Fruit fly (Drosophila melanogaster) whole organism, prepupa: Measurements from ENCODE around the gene CG6163.
A peak's percentile ranks its signal among the peaks of the same experiment; 100 is the strongest.

Source experiments
- Blimp-1 ChIP-seq: fragments of 200-800 bp; sonication (Bioruptor generic); optimal IDR thresholded peaks from 3 replicates; lab custom pipeline; 2017; ENCODE audit warnings: missing biosample characterization, missing genetic modification characterization, mild to moderate bottlenecking, moderate library complexity, missing genetic modification reagents
- CG10669 ChIP-seq: fragments of 200-800 bp; sonication (Bioruptor generic); optimal IDR thresholded peaks from 3 replicates; lab custom pipeline; 2018; ENCODE audit warnings: missing biosample characterization, mild to moderate bottlenecking, missing genetic modification characterization, moderate library complexity
- CG11294 ChIP-seq: fragments of 200-800 bp; sonication (Bioruptor generic); IDR thresholded peaks from 2 replicates; pipeline ENCODE4 v1.3.6; 2022; ENCODE audit warnings: missing biosample characterization, missing genetic modification characterization
- CG11902 ChIP-seq: fragments of 200-800 bp; sonication (Bioruptor generic); optimal IDR thresholded peaks from 3 replicates; lab custom pipeline; 2016; ENCODE audit warnings: missing biosample characterization, missing genetic modification characterization
- CG1621 ChIP-seq: fragments of 200-800 bp; sonication (Bioruptor generic); optimal IDR thresholded peaks from 3 replicates; lab custom pipeline; 2018; ENCODE audit warnings: missing biosample characterization, mild to moderate bottlenecking, missing genetic modification characterization
- CG16779 ChIP-seq: fragments of 200-800 bp; sonication (Bioruptor generic); optimal IDR thresholded peaks from 3 replicates; lab custom pipeline; 2017; ENCODE audit warnings: missing biosample characterization, mild to moderate bottlenecking, missing genetic modification characterization
- CG3032 ChIP-seq: fragments of 200-800 bp; optimal IDR thresholded peaks from 2 replicates; lab custom pipeline; 2019; ENCODE audit warnings: missing biosample characterization, mild to moderate bottlenecking, missing genetic modification characterization, moderate library complexity
- CG32006 ChIP-seq: fragments of 200-800 bp; sonication (Bioruptor generic); optimal IDR thresholded peaks from 3 replicates; lab custom pipeline; 2017; ENCODE audit warnings: missing biosample characterization, mild to moderate bottlenecking, missing genetic modification characterization
- CG34406 ChIP-seq: fragments of 200-800 bp; sonication (Bioruptor generic); optimal IDR thresholded peaks from 3 replicates; lab custom pipeline; 2016; ENCODE audit warnings: missing biosample characterization, missing genetic modification characterization
- CG3919 ChIP-seq: fragments of 200-800 bp; sonication (Bioruptor generic); optimal IDR thresholded peaks from 3 replicates; lab custom pipeline; 2016; ENCODE audit warnings: missing biosample characterization, missing genetic modification characterization
- CG6163 ChIP-seq: fragments of 200-800 bp; sonication (Bioruptor generic); IDR thresholded peaks from 3 replicates; pipeline ENCODE4 v1.3.6; 2022; ENCODE audit warnings: missing biosample characterization, missing genetic modification characterization
- CG6276 ChIP-seq: fragments of 200-800 bp; sonication (Bioruptor generic); optimal IDR thresholded peaks from 2 replicates; lab custom pipeline; 2017; ENCODE audit warnings: missing biosample characterization, mild to moderate bottlenecking, missing genetic modification characterization
- CG6792 ChIP-seq: fragments of 200-800 bp; sonication (Bioruptor generic); optimal IDR thresholded peaks from 3 replicates; lab custom pipeline; 2016; ENCODE audit warnings: missing biosample characterization, missing genetic modification characterization
- CG6808 ChIP-seq: fragments of 200-800 bp; sonication (Bioruptor generic); optimal IDR thresholded peaks from 3 replicates; lab custom pipeline; 2017; ENCODE audit warnings: missing biosample characterization, missing genetic modification characterization, mild to moderate bottlenecking, moderate library complexity, missing genetic modification reagents
- CG6854 ChIP-seq: fragments of 200-800 bp; sonication (Bioruptor generic); optimal IDR thresholded peaks from 2 replicates; lab custom pipeline; 2017; ENCODE audit warnings: missing biosample characterization, mild to moderate bottlenecking, missing genetic modification characterization
- CG7368 ChIP-seq: fragments of 200-800 bp; sonication (Bioruptor generic); optimal IDR thresholded peaks from 3 replicates; lab custom pipeline; 2016; ENCODE audit warnings: missing biosample characterization, missing genetic modification characterization
- CG8119 ChIP-seq: fragments of 200-800 bp; sonication (Bioruptor generic); IDR thresholded peaks from 3 replicates; pipeline ENCODE4 v1.3.6; 2022; ENCODE audit warnings: missing biosample characterization, missing genetic modification characterization
- CG8319 ChIP-seq: fragments of 200-800 bp; sonication (Bioruptor generic); optimal IDR thresholded peaks from 3 replicates; lab custom pipeline; 2016; ENCODE audit warnings: missing biosample characterization, missing genetic modification characterization
- CG9139 ChIP-seq: fragments of 200-800 bp; sonication (Bioruptor generic); optimal IDR thresholded peaks from 3 replicates; lab custom pipeline; 2017; ENCODE audit warnings: missing biosample characterization, mild to moderate bottlenecking, missing genetic modification characterization
- Eip78C ChIP-seq: fragments of 200-800 bp; sonication (Bioruptor generic); peaks from one replicate; lab custom pipeline; 2016; ENCODE audit warnings: missing biosample characterization, missing genetic modification characterization
- Eip93F ChIP-seq: fragments of 200-800 bp; sonication (Bioruptor generic); optimal IDR thresholded peaks from 2 replicates; lab custom pipeline; 2016; ENCODE audit warnings: missing biosample characterization, mild to moderate bottlenecking, missing genetic modification characterization
- Ets21C ChIP-seq: fragments of 200-800 bp; sonication (Bioruptor generic); optimal IDR thresholded peaks from 3 replicates; lab custom pipeline; 2016; ENCODE audit warnings: missing biosample characterization, missing genetic modification characterization
- Ets96B ChIP-seq: fragments of 200-800 bp; optimal IDR thresholded peaks from 2 replicates; lab custom pipeline; 2019; ENCODE audit warnings: missing biosample characterization, mild to moderate bottlenecking, missing genetic modification characterization, moderate library complexity
- Gug ChIP-seq: fragments of 200-800 bp; sonication (Bioruptor generic); IDR thresholded peaks from 2 replicates; pipeline ENCODE4 v1.3.6; 2022; ENCODE audit warnings: missing biosample characterization, missing genetic modification characterization
- Hr38 ChIP-seq: sonication (Bioruptor generic); optimal IDR thresholded peaks from 2 replicates; lab custom pipeline; 2016; ENCODE audit warnings: missing biosample characterization, missing genetic modification characterization
- Hr4 ChIP-seq: fragments of 200-800 bp; sonication (Bioruptor generic); optimal IDR thresholded peaks from 3 replicates; lab custom pipeline; 2016; ENCODE audit warnings: missing biosample characterization, missing genetic modification characterization
- Lpt ChIP-seq: fragments of 200-800 bp; sonication (Bioruptor generic); optimal IDR thresholded peaks from 3 replicates; lab custom pipeline; 2016; ENCODE audit warnings: missing biosample characterization, missing genetic modification characterization
- Met ChIP-seq: fragments of 200-800 bp; sonication (Bioruptor generic); optimal IDR thresholded peaks from 3 replicates; lab custom pipeline; 2016; ENCODE audit warnings: missing biosample characterization, missing genetic modification characterization
- OdsH ChIP-seq: fragments of 200-800 bp; sonication (Bioruptor generic); optimal IDR thresholded peaks from 3 replicates; lab custom pipeline; 2016; ENCODE audit warnings: missing biosample characterization, missing genetic modification characterization
- Smox ChIP-seq: fragments of 200-800 bp; sonication (Bioruptor generic); optimal IDR thresholded peaks from 3 replicates; lab custom pipeline; 2016; ENCODE audit warnings: missing biosample characterization, missing genetic modification characterization
- Sox102F ChIP-seq: fragments of 200-800 bp; sonication (Bioruptor generic); optimal IDR thresholded peaks from 2 replicates; lab custom pipeline; 2016; ENCODE audit warnings: missing biosample characterization, mild to moderate bottlenecking, missing genetic modification characterization
- Sox14 ChIP-seq: fragments of 200-800 bp; sonication (Bioruptor generic); optimal IDR thresholded peaks from 3 replicates; lab custom pipeline; 2016; ENCODE audit warnings: missing biosample characterization, missing genetic modification characterization
- Sox15 ChIP-seq: fragments of 200-800 bp; sonication (Bioruptor generic); optimal IDR thresholded peaks from 3 replicates; lab custom pipeline; 2016; ENCODE audit warnings: missing biosample characterization, missing genetic modification characterization
- achi ChIP-seq: fragments of 200-800 bp; sonication (Bioruptor generic); optimal IDR thresholded peaks from 3 replicates; lab custom pipeline; 2016; ENCODE audit warnings: missing biosample characterization, missing genetic modification characterization
- dac ChIP-seq: fragments of 200-800 bp; sonication (Bioruptor generic); optimal IDR thresholded peaks from 2 replicates; lab custom pipeline; 2017; ENCODE audit warnings: missing biosample characterization, mild to moderate bottlenecking, missing genetic modification characterization
- dsx ChIP-seq: fragments of 200-800 bp; optimal IDR thresholded peaks from 3 replicates; lab custom pipeline; 2019; ENCODE audit warnings: missing biosample characterization, mild to moderate bottlenecking, missing genetic modification characterization, moderate library complexity; ENCODE audit not compliant: poor library complexity, severe bottlenecking
- eg ChIP-seq: fragments of 200-800 bp; sonication (Bioruptor generic); IDR thresholded peaks from 3 replicates; pipeline ENCODE4 v1.3.6; 2022; ENCODE audit warnings: missing biosample characterization, missing genetic modification characterization
- esn ChIP-seq: fragments of 200-800 bp; sonication (Bioruptor generic); optimal IDR thresholded peaks from 2 replicates; lab custom pipeline; 2016; ENCODE audit warnings: missing biosample characterization, mild to moderate bottlenecking, missing genetic modification characterization, moderate library complexity
- fd59A ChIP-seq: fragments of 200-800 bp; sonication (Bioruptor generic); optimal IDR thresholded peaks from 2 replicates; lab custom pipeline; 2017; ENCODE audit warnings: missing biosample characterization, mild to moderate bottlenecking, missing genetic modification characterization, missing genetic modification reagents
- lz ChIP-seq: fragments of 200-800 bp; sonication (Bioruptor generic); optimal IDR thresholded peaks from 3 replicates; lab custom pipeline; 2016; ENCODE audit warnings: missing biosample characterization, missing genetic modification characterization
- net ChIP-seq: fragments of 200-800 bp; sonication (Bioruptor generic); optimal IDR thresholded peaks from 3 replicates; lab custom pipeline; 2016; ENCODE audit warnings: missing biosample characterization, missing genetic modification characterization
- pdm3 ChIP-seq: fragments of 200-800 bp; sonication (Bioruptor generic); optimal IDR thresholded peaks from 3 replicates; lab custom pipeline; 2016; ENCODE audit warnings: missing biosample characterization, missing genetic modification characterization
- salr ChIP-seq, 2 experiments: fragments of 200-800 bp; sonication (Bioruptor generic); optimal IDR thresholded peaks; 3 replicates each; lab custom pipeline; 2016 to 2018; ENCODE audit warnings: missing biosample characterization in 2 of 2, missing genetic modification characterization in 2 of 2, mild to moderate bottlenecking in 1 of 2
- ss ChIP-seq, 2 experiments: fragments of 200-800 bp; sonication (Bioruptor generic); optimal IDR thresholded peaks; 2 replicates in 1 of 2; 3 replicates in 1 of 2; lab custom pipeline; 2017 to 2018; ENCODE audit warnings: mild to moderate bottlenecking in 2 of 2, missing biosample characterization in 2 of 2, missing genetic modification characterization in 2 of 2, moderate library complexity in 1 of 2
- svp ChIP-seq: fragments of 200-800 bp; sonication (Bioruptor generic); peaks from one replicate; lab custom pipeline; 2016; ENCODE audit warnings: missing biosample characterization, missing genetic modification characterization
- topi ChIP-seq: fragments of 200-800 bp; sonication (Bioruptor generic); optimal IDR thresholded peaks from 3 replicates; lab custom pipeline; 2016; ENCODE audit warnings: missing biosample characterization, missing genetic modification characterization
- vri ChIP-seq: fragments of 200-800 bp; sonication (Bioruptor generic); optimal IDR thresholded peaks from 3 replicates; lab custom pipeline; 2016; ENCODE audit warnings: missing biosample characterization, mild to moderate bottlenecking, missing genetic modification characterization

CG6163 gene

DNA sequence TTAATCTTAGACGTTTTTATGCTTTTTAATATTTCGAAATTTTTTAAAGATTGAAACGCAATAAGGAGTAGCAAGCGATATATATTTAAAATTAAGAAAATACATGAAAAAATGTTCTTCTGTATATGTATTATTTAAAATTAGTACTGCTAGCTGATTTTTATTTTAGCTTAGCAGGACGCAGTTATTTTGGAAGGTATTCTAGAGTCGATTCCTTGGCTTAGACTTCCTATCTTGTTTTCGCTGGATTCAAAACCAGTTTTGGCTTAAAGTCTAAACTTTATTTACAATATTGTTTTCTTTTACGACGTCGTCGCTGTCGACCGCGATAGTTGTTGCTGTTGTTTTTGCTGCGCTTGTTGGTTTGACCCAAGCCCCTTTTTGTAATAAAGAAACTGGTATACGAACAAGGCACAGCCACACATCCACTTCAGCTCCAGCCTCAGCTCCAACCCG is 35.6 kb downstream of the CG6163 start (continued):
- TF ChIP-seq Sox15 (GFP tag; lab: Kevin White, UChicago) (peak; percentile 55), vri (GFP tag; lab: Kevin White, UChicago) (peak; percentile 39), svp (peak; percentile 81), CG7368 (peak; percentile 13), CG11294 (GFP tag; lab: Robert Waterston, UW) (peak; percentile 20; the same call in 1 of the 2 replicates), esn (GFP tag; lab: Kevin White, UChicago) (peak; percentile 84), CG6792 (GFP tag; lab: Kevin White, UChicago) (peak; percentile 78), ss (GFP tag; optimal IDR thresholded peaks at IDR 0.05; lab: Kevin White, UChicago) (peak; percentile 80 to 86)

DNA sequence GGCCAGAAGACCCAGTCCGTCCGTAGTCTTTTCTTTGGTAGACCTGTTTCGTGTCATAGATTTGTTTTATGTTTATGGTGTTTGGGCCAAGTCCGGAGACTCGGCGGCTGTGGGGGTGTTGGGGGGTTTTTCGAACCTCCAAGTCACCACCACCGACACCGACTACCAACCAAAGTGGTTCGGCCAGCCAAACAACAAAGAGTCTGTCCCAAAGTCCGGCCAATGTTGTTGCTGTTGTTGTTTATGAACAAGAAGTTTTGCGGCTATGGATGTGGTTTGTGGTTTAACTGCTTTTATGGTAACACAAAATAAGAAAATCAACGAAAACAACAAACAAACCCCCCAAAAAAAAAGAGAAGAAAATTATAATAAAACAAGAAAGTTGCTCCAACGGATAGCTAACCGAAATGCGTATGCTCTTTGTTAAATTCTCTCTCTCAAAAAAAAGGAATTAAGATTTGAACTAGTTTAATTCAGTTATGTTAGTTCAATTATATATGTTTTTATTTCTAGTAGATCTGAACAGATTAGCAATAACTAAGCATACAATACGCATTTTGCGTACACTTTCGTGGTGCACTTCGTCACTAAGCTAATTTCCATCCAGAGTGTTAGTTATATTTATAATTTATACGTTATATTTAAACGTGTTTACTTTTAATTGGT is 36.5 kb downstream of the CG6163 start:
- no peak for TF ChIP-seq CG11294 (GFP tag; lab: Robert Waterston, UW)
- peak; percentile 81 for TF ChIP-seq CG32006 (GFP tag; lab: Kevin White, UChicago)
- no peak for TF ChIP-seq Hr38 (GFP tag; lab: Kevin White, UChicago)
- TF ChIP-seq Eip93F (GFP tag; lab: Kevin White, UChicago), result no peak
- TF ChIP-seq CG3032, result peak; percentile 59
- TF ChIP-seq CG7368, result peak; percentile 39
- TF ChIP-seq dac, result no peak
- peak; percentile 88 for TF ChIP-seq svp
- peak; percentile 51 for TF ChIP-seq net (GFP tag; lab: Kevin White, UChicago)
- peak; percentile 48 for TF ChIP-seq CG10669
- peak; percentile 14 for TF ChIP-seq Sox15 (GFP tag; lab: Kevin White, UChicago)
- peak; percentile 74 for TF ChIP-seq CG3919 (GFP tag; lab: Kevin White, UChicago)
- TF ChIP-seq CG9139 (GFP tag; lab: Kevin White, UChicago), result peak; percentile 57
- peak; percentile 41 for TF ChIP-seq CG11902 (GFP tag; lab: Kevin White, UChicago)
- TF ChIP-seq ss (GFP tag; optimal IDR thresholded peaks at IDR 0.05; lab: Kevin White, UChicago), result peak; percentile 51 to 75
- peak; percentile 77 for TF ChIP-seq topi (GFP tag; lab: Kevin White, UChicago)
- TF ChIP-seq vri (GFP tag; lab: Kevin White, UChicago), result no peak
- TF ChIP-seq CG16779 (tag; lab: Kevin White, UChicago), result peak; percentile 47
- peak; percentile 92 for TF ChIP-seq Eip78C (GFP tag; lab: Kevin White, UChicago)
- TF ChIP-seq CG6792 (GFP tag; lab: Kevin White, UChicago), result peak; percentile 43
- TF ChIP-seq esn (GFP tag; lab: Kevin White, UChicago), result peak; percentile 75
- TF ChIP-seq lz, result peak; percentile 58
- TF ChIP-seq OdsH (GFP tag; lab: Kevin White, UChicago), result peak; percentile 58
- peak; percentile 57 for TF ChIP-seq fd59A
- TF ChIP-seq Blimp-1 (GFP tag; lab: Kevin White, UChicago), result peak; percentile 52
- peak; percentile 87 for TF ChIP-seq CG6163
- peak; percentile 90 for TF ChIP-seq eg (GFP tag; lab: Robert Waterston, UW)
- peak; percentile 69 for TF ChIP-seq Met (GFP tag; lab: Kevin White, UChicago)
- TF ChIP-seq Hr4 (GFP tag; lab: Kevin White, UChicago), result peak; percentile 64
- peak; percentile 46 for TF ChIP-seq Sox102F
- TF ChIP-seq Ets21C (GFP tag; lab: Kevin White, UChicago), result peak; percentile 51
- TF ChIP-seq CG34406 (GFP tag; lab: Kevin White, UChicago), result peak; percentile 55
- peak; percentile 34 for TF ChIP-seq Ets96B (tag; lab: Kevin White, UChicago)
- TF ChIP-seq dsx (GFP tag; lab: Kevin White, UChicago), result peak; percentile 74
- peak; percentile 82 for TF ChIP-seq CG6808 (GFP tag; lab: Kevin White, UChicago)
- peak; percentile 70 for TF ChIP-seq pdm3
- TF ChIP-seq CG1621, result peak; percentile 53
- peak; percentile 53 for TF ChIP-seq Lpt (GFP tag; lab: Kevin White, UChicago)
- TF ChIP-seq CG6854 (GFP tag; lab: Kevin White, UChicago), result peak; percentile 84
- TF ChIP-seq Smox, result peak; percentile 62
- TF ChIP-seq Gug (GFP tag; lab: Robert Waterston, UW), result peak; percentile 25; the same call in 1 of the 2 replicates
- TF ChIP-seq achi (GFP tag; lab: Kevin White, UChicago), result peak; percentile 55
- peak; percentile 64 for TF ChIP-seq Sox14 (GFP tag; lab: Kevin White, UChicago)
- peak in 1 of 2 experiments; percentile 76 for TF ChIP-seq salr (GFP tag; optimal IDR thresholded peaks at IDR 0.05; lab: Kevin White, UChicago)
- peak; percentile 79 for TF ChIP-seq CG8119 (GFP tag; lab: Robert Waterston, UW)
- TF ChIP-seq CG8319 (GFP tag; lab: Kevin White, UChicago), result peak; percentile 23
- TF ChIP-seq CG6276 (GFP tag; lab: Kevin White, UChicago), result peak; percentile 84
